Worm (Caenorhabditis elegans): ENCODE data around the gene B0024.15.

- TF ChIP-seq elt-3 (tag; optimal IDR thresholded peaks at IDR 0.05), result no peak
- no peak for TF ChIP-seq xbp-1 (tag; optimal IDR thresholded peaks at IDR 0.05)
- TF ChIP-seq lin-13 (GFP tag; optimal IDR thresholded peaks at IDR 0.05), result no peak
- no peak for TF ChIP-seq ceh-82 (tag; optimal IDR thresholded peaks at IDR 0.05)
- no peak for TF ChIP-seq ama-1 (optimal IDR thresholded peaks at IDR 0.05)
Measured at ce11 chrV:10252682-10253081, 37.2 kb upstream of the B0024.15 start.
